Fruit fly (Drosophila melanogaster): Measurements from ENCODE around the gene PNUTS.

DNA sequence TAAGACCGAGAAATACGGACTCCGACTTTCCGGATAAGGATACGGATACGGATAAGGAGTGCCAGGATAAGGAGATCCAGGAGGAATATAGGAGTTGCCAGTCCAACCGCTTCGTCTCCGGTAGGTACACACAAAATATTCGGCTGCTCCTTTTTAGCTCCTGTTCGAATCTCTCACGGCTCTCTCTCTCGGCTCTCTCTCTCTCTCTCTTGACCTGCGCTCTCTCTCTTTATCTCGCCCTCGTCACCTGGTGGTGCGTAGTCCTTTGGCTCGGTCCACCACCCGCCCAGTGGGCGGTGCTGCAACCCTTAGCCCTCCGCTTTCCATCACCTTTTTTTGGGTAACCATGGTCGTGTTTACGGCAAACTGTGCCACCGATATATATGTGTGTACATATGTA is 43.9 kb upstream of the PNUTS start:
- TF ChIP-seq CG7839 (tag; optimal IDR thresholded peaks at IDR 0.05) (no peak), HHEX (GFP tag; optimal IDR thresholded peaks at IDR 0.05) (no peak), grau (tag; optimal IDR thresholded peaks at IDR 0.05) (no peak)

Data from whole organism, embryonic.